Fruit fly (Drosophila melanogaster) whole organism: ENCODE data around the gene CG34295.

Experiments used
- CG8478 ChIP-seq: fragments of >200 bp; optimal IDR thresholded peaks from 2 replicates; lab custom pipeline; 2018; ENCODE audit warnings: inconsistent platforms
- Dll ChIP-seq: fragments of >200 bp; optimal IDR thresholded peaks from 2 replicates; lab custom pipeline; 2017
- EcR ChIP-seq, 2 experiments: fragments of >200 bp; optimal IDR thresholded peaks; 2 replicates each; lab custom pipeline; 2017; ENCODE audit warnings: missing biosample characterization in 2 of 2, missing genetic modification characterization in 2 of 2, missing genetic modification reagents in 2 of 2
- pan ChIP-seq: fragments of >200 bp; optimal IDR thresholded peaks from 2 replicates; lab custom pipeline; 2017
- psq ChIP-seq: fragments of >200 bp; optimal IDR thresholded peaks from 2 replicates; lab custom pipeline; 2017
- usp ChIP-seq: fragments of >200 bp; optimal IDR thresholded peaks from 2 replicates; lab custom pipeline; 2017; ENCODE audit warnings: missing biosample characterization, missing genetic modification characterization, mixed read lengths

Gene CG34295

dm6 chr3R:28819555-28820305, 30.3 kb downstream of the CG34295 start, which contains the start of the genes CG1523 and CG1647:
Gene CG1523 (minus strand): TSS chr3R:28819668.
Gene CG1647 (plus strand): TSS chr3R:28820221.
- TF ChIP-seq usp (no peak), psq (lab: Kevin White, UChicago) (no peak), EcR (GFP tag; optimal IDR thresholded peaks at IDR 0.05; lab: Kevin White, UChicago) (no peak), CG8478 (lab: Kevin White, UChicago) (no peak), Dll (no peak), pan (lab: Kevin White, UChicago) (no peak)

- TF ChIP-seq EcR (GFP tag; optimal IDR thresholded peaks at IDR 0.05; lab: Kevin White, UChicago) (no peak), pan (lab: Kevin White, UChicago) (no peak), usp (no peak), psq (lab: Kevin White, UChicago) (no peak), Dll (no peak)
These were observed 37.8 kb downstream of the CG34295 start for dm6 chr3R:28827222-28827621.

dm6 chr3R:28829328-28829916, 40.0 kb downstream of the CG34295 start:
- TF ChIP-seq psq (lab: Kevin White, UChicago) (no peak), pan (lab: Kevin White, UChicago) (no peak), usp (no peak), EcR (GFP tag; optimal IDR thresholded peaks at IDR 0.05; lab: Kevin White, UChicago) (no peak)

dm6 chr3R:28830746-28831145, 41.3 kb downstream of the CG34295 start:
- TF ChIP-seq Dll = no peak
- TF ChIP-seq pan (lab: Kevin White, UChicago) = no peak
- TF ChIP-seq psq (lab: Kevin White, UChicago) = no peak
- no peak for TF ChIP-seq EcR (GFP tag; optimal IDR thresholded peaks at IDR 0.05; lab: Kevin White, UChicago)
- TF ChIP-seq CG8478 (lab: Kevin White, UChicago) = no peak
- no peak for TF ChIP-seq usp

- no peak for TF ChIP-seq Dll
These were observed 41.8 kb downstream of the CG34295 start for dm6 chr3R:28831172-28831571.

- no peak for TF ChIP-seq CG8478 (lab: Kevin White, UChicago)
- no peak for TF ChIP-seq Dll
- TF ChIP-seq pan (lab: Kevin White, UChicago) = no peak
- no peak for TF ChIP-seq usp
- TF ChIP-seq psq (lab: Kevin White, UChicago) = no peak
- no peak for TF ChIP-seq EcR (GFP tag; optimal IDR thresholded peaks at IDR 0.05; lab: Kevin White, UChicago)
These were observed 42.3 kb downstream of the CG34295 start, which contains the start of gene WASp for dm6 chr3R:28831626-28832267. Gene WASp (minus strand): TSS chr3R:28832024.
